Fruit fly (Drosophila melanogaster): ENCODE data around the gene CG14671.

CG14671 gene

dm6 chr3R:5564775-5565190, at the start of gene CG14671, which contains the start of gene CG12746 (continued):
- TF ChIP-seq trh (GFP tag; optimal IDR thresholded peaks at IDR 0.05) (no peak), odd (GFP tag; optimal IDR thresholded peaks at IDR 0.05) (no peak), Nf-YC (tag; optimal IDR thresholded peaks at IDR 0.05) (peak; percentile 66), CG2116 (GFP tag; optimal IDR thresholded peaks at IDR 0.05) (peak; percentile 78), Rfx (GFP tag; IDR thresholded peaks at IDR 0.05) (no peak), fd64A (GFP tag; optimal IDR thresholded peaks at IDR 0.05) (peak; percentile 4), ewg (GFP tag; optimal IDR thresholded peaks at IDR 0.05) (peak; percentile 46), CG12299 (tag; optimal IDR thresholded peaks at IDR 0.05) (peak; percentile 22), CG3281 (GFP tag; optimal IDR thresholded peaks at IDR 0.05) (peak; percentile 99), CG1832 (GFP tag; optimal IDR thresholded peaks at IDR 0.05) (no peak), CG9797 (GFP tag; optimal IDR thresholded peaks at IDR 0.05) (peak; percentile 30), CG13287 (GFP tag; IDR thresholded peaks at IDR 0.05; ENCODE audit: partially characterized antibody) (peak; percentile 53), YL-1 (GFP tag; optimal IDR thresholded peaks at IDR 0.05) (peak; percentile 38), CG9215 (GFP tag; IDR thresholded peaks at IDR 0.05) (no peak), amos (GFP tag; IDR thresholded peaks at IDR 0.05; ENCODE audit: partially characterized antibody) (no peak; the same call in 1 of the 2 replicates), MBD-R2 (GFP tag; IDR thresholded peaks at IDR 0.05) (peak; percentile 88), CG10366 (GFP tag; IDR thresholded peaks at IDR 0.05) (no peak), ato (GFP tag; IDR thresholded peaks at IDR 0.05; ENCODE audit: partially characterized antibody) (0 out of 2 replicates have a peak, but pooled peaks have one; percentile 19), kni (GFP tag; optimal IDR thresholded peaks at IDR 0.05) (peak; percentile 21), CG15514 (GFP tag; optimal IDR thresholded peaks at IDR 0.05) (no peak), crol (GFP tag; IDR thresholded peaks at IDR 0.05) (peak; percentile 94), Sry-δ (GFP tag; optimal IDR thresholded peaks at IDR 0.05) (peak; percentile 4), sima (GFP tag; optimal IDR thresholded peaks at IDR 0.05) (no peak), Aef1 (GFP tag; IDR thresholded peaks at IDR 0.05) (0 out of 3 replicates have a peak, but pooled peaks have one; percentile 21), tx (GFP tag; optimal IDR thresholded peaks at IDR 0.05) (peak; percentile 14), CG34224 (GFP tag; IDR thresholded peaks at IDR 0.05; ENCODE audit: partially characterized antibody) (0 out of 3 replicates have a peak, but pooled peaks have one; percentile 27), CG3065 (GFP tag; optimal IDR thresholded peaks at IDR 0.05) (no peak), Sin3A (optimal IDR thresholded peaks at IDR 0.05) (peak; percentile 62), CG4360 (GFP tag; IDR thresholded peaks at IDR 0.05) (peak; percentile 48), p53 (GFP tag; optimal IDR thresholded peaks at IDR 0.05) (no peak), otp (GFP tag; IDR thresholded peaks at IDR 0.05) (0 out of 3 replicates have a peak, but pooled peaks have one; percentile 7), HmgZ (tag; optimal IDR thresholded peaks at IDR 0.05) (peak; percentile 34), pzg (GFP tag; optimal IDR thresholded peaks at IDR 0.05) (peak; percentile 63), CG11398 (GFP tag; optimal IDR thresholded peaks at IDR 0.05) (no peak), CoRest (tag; optimal IDR thresholded peaks at IDR 0.05) (peak; percentile 13), sug (tag; optimal IDR thresholded peaks at IDR 0.05) (peak; percentile 37), Pdp1 (GFP tag; optimal IDR thresholded peaks at IDR 0.05) (peak in 1 of 2 experiments; percentile 18), Elba2 (GFP tag; optimal IDR thresholded peaks at IDR 0.05) (peak; percentile 7), CG34376 (GFP tag; optimal IDR thresholded peaks at IDR 0.05) (peak; percentile 31), E2f2 (GFP tag; IDR thresholded peaks at IDR 0.05) (peak; percentile 71), unc-4 (GFP tag; IDR thresholded peaks at IDR 0.05; ENCODE audit: partially characterized antibody) (0 out of 2 replicates have a peak, but pooled peaks have one; percentile 41), CG2875 (GFP tag; optimal IDR thresholded peaks at IDR 0.05) (no peak), sim (GFP tag; IDR thresholded peaks at IDR 0.05) (no peak), CG1603 (tag; optimal IDR thresholded peaks at IDR 0.05) (peak; percentile 38), bbx (GFP tag; IDR thresholded peaks at IDR 0.05; ENCODE audit: partially characterized antibody) (peak; percentile 29; the same call in 1 of the 2 replicates), insv (GFP tag; optimal IDR thresholded peaks at IDR 0.05) (peak in 1 of 2 experiments; percentile 94), Dad (GFP tag; optimal IDR thresholded peaks at IDR 0.05) (no peak), CG3847 (GFP tag; IDR thresholded peaks at IDR 0.05) (0 out of 2 replicates have a peak, but pooled peaks have one; percentile 18), pnt (GFP tag; optimal IDR thresholded peaks at IDR 0.05) (no peak), CkIIα-i1 (GFP tag; IDR thresholded peaks at IDR 0.05) (no peak)
